Fruit fly (Drosophila melanogaster): ENCODE measurements around the gene CG14770.
A peak's percentile ranks its signal among the peaks of the same experiment; 100 is the strongest.

Gene CG14770

dm6 chrX:1392875-1393274 lies 23.8 kb downstream of the CG14770 start, which contains the start of gene Rilpl (continued):
- no peak for TF ChIP-seq Kr (GFP tag; optimal IDR thresholded peaks at IDR 0.05)
- no peak for TF ChIP-seq ac (GFP tag; optimal IDR thresholded peaks at IDR 0.05)
- peak; percentile 75 for TF ChIP-seq gsb-n (tag; optimal IDR thresholded peaks at IDR 0.05)
- no peak for TF ChIP-seq CG12942 (GFP tag; optimal IDR thresholded peaks at IDR 0.05)
- TF ChIP-seq CG13123 (GFP tag; optimal IDR thresholded peaks at IDR 0.05), result no peak
- TF ChIP-seq chif (GFP tag; optimal IDR thresholded peaks at IDR 0.05), result peak in 1 of 2 experiments; percentile 33
- peak; percentile 57 for TF ChIP-seq stwl (tag; optimal IDR thresholded peaks at IDR 0.05)
- peak; percentile 39 for TF ChIP-seq gro (GFP tag; optimal IDR thresholded peaks at IDR 0.05)
- peak; percentile 42; the same call in 1 of the 2 replicates for TF ChIP-seq unc-4 (GFP tag; IDR thresholded peaks at IDR 0.05; ENCODE audit: partially characterized antibody)
- TF ChIP-seq Ets65A (GFP tag), result peak; percentile 67
- no peak for TF ChIP-seq CG14667 (GFP tag; IDR thresholded peaks at IDR 0.05)
- peak; percentile 52 for TF ChIP-seq zfh2 (GFP tag; optimal IDR thresholded peaks at IDR 0.05)
- TF ChIP-seq CG18476 (GFP tag; optimal IDR thresholded peaks at IDR 0.05), result no peak
- TF ChIP-seq CG34376 (GFP tag; optimal IDR thresholded peaks at IDR 0.05), result peak; percentile 34
- TF ChIP-seq trem (tag; optimal IDR thresholded peaks at IDR 0.05), result peak; percentile 77
- TF ChIP-seq CG6791 (GFP tag; IDR thresholded peaks at IDR 0.05; ENCODE audit: partially characterized antibody), result 0 out of 3 replicates have a peak, but pooled peaks have one; percentile 28
- TF ChIP-seq CG6683 (GFP tag; optimal IDR thresholded peaks at IDR 0.05), result no peak
- no peak for TF ChIP-seq CG12071 (GFP tag; optimal IDR thresholded peaks at IDR 0.05)
- TF ChIP-seq mam (GFP tag; optimal IDR thresholded peaks at IDR 0.05), result peak; percentile 13
- 0 out of 3 replicates have a peak, but pooled peaks have one; percentile 24 for TF ChIP-seq CG11456 (GFP tag; IDR thresholded peaks at IDR 0.05)
- peak; percentile 30 for TF ChIP-seq Lhr (GFP tag; optimal IDR thresholded peaks at IDR 0.05)
- no peak for TF ChIP-seq Oaz (GFP tag; IDR thresholded peaks at IDR 0.05)
- no peak; the same call in 1 of the 2 replicates for TF ChIP-seq CG32532 (GFP tag; IDR thresholded peaks at IDR 0.05)
- peak; percentile 9 for TF ChIP-seq emc (GFP tag; optimal IDR thresholded peaks at IDR 0.05)
- peak; percentile 69 for TF ChIP-seq CG12659 (GFP tag; optimal IDR thresholded peaks at IDR 0.05)
- TF ChIP-seq sob (GFP tag; IDR thresholded peaks at IDR 0.05), result peak; percentile 50; the same call in 1 of the 2 replicates
- TF ChIP-seq Deaf1 (tag; optimal IDR thresholded peaks at IDR 0.05), result peak; percentile 35
- peak; percentile 66 for TF ChIP-seq nom (GFP tag; optimal IDR thresholded peaks at IDR 0.05)
- peak; percentile 9 for TF ChIP-seq CG15601 (tag; optimal IDR thresholded peaks at IDR 0.05)
- TF ChIP-seq lov (optimal IDR thresholded peaks at IDR 0.05), result no peak
- 0 out of 3 replicates have a peak, but pooled peaks have one; percentile 14 for TF ChIP-seq lov (GFP tag; IDR thresholded peaks at IDR 0.05)
- TF ChIP-seq CG18764 (GFP tag; optimal IDR thresholded peaks at IDR 0.05), result no peak
- peak; percentile 84 for TF ChIP-seq YL-1 (GFP tag; optimal IDR thresholded peaks at IDR 0.05)
- no peak for TF ChIP-seq ftz-f1 (GFP tag; optimal IDR thresholded peaks at IDR 0.05)
- TF ChIP-seq Fer2 (tag; optimal IDR thresholded peaks at IDR 0.05), result no peak
- no peak for TF ChIP-seq eve (GFP tag; optimal IDR thresholded peaks at IDR 0.05)
- peak; percentile 2 for TF ChIP-seq HHEX (GFP tag; optimal IDR thresholded peaks at IDR 0.05)
- peak; percentile 32 for TF ChIP-seq Fer1 (GFP tag; optimal IDR thresholded peaks at IDR 0.05)
- no peak for TF ChIP-seq unpg (GFP tag; optimal IDR thresholded peaks at IDR 0.05)
- no peak for TF ChIP-seq CG14965 (GFP tag; optimal IDR thresholded peaks at IDR 0.05; ENCODE audit: borderline replicate concordance)
- peak; percentile 64 for TF ChIP-seq CG12155 (GFP tag; optimal IDR thresholded peaks at IDR 0.05)
- peak; percentile 10 for TF ChIP-seq tup (GFP tag; optimal IDR thresholded peaks at IDR 0.05)
- no peak for TF ChIP-seq crc (GFP tag; optimal IDR thresholded peaks at IDR 0.05)
- TF ChIP-seq Trl (optimal IDR thresholded peaks at IDR 0.05), result no peak
- TF ChIP-seq Trl (GFP tag; optimal IDR thresholded peaks at IDR 0.05), result peak; percentile 34
- TF ChIP-seq CG4360 (GFP tag; IDR thresholded peaks at IDR 0.05), result no peak
- TF ChIP-seq CG3995 (GFP tag; optimal IDR thresholded peaks at IDR 0.05), result peak; percentile 56
- TF ChIP-seq D19A (tag; optimal IDR thresholded peaks at IDR 0.05), result no peak
- peak in 1 of 2 experiments; percentile 81 for TF ChIP-seq crp (GFP tag; optimal IDR thresholded peaks at IDR 0.05)
- peak; percentile 100 for TF ChIP-seq CG15514 (GFP tag; optimal IDR thresholded peaks at IDR 0.05)
- no peak for TF ChIP-seq CG10462 (GFP tag; optimal IDR thresholded peaks at IDR 0.05)
